Fruit fly (Drosophila melanogaster): Measurements from ENCODE around the gene Jarid2.
A peak's percentile ranks its signal among the peaks of the same experiment; 100 is the strongest.

Gene Jarid2

dm6 chr3L:9491331-9491730 lies 14.5 kb downstream of the Jarid2 start:
- TF ChIP-seq OdsH (GFP tag; optimal IDR thresholded peaks at IDR 0.05): no peak
- TF ChIP-seq GATAd (GFP tag; optimal IDR thresholded peaks at IDR 0.05): no peak
- TF ChIP-seq Hr78 (GFP tag; optimal IDR thresholded peaks at IDR 0.05): no peak
- no peak for TF ChIP-seq Hnf4 (GFP tag; optimal IDR thresholded peaks at IDR 0.05)
- no peak for TF ChIP-seq N (GFP tag; optimal IDR thresholded peaks at IDR 0.05)
- no peak for TF ChIP-seq Hr83 (GFP tag; optimal IDR thresholded peaks at IDR 0.05; ENCODE audit: poor library complexity, severe bottlenecking)
- TF ChIP-seq Abd-B (GFP tag; optimal IDR thresholded peaks at IDR 0.05): no peak
- no peak for TF ChIP-seq brk (GFP tag; optimal IDR thresholded peaks at IDR 0.05)
- TF ChIP-seq Sp1 (GFP tag; optimal IDR thresholded peaks at IDR 0.05): no peak
- no peak for TF ChIP-seq psq (GFP tag; optimal IDR thresholded peaks at IDR 0.05)
- TF ChIP-seq Myc (optimal IDR thresholded peaks at IDR 0.05): no peak
- TF ChIP-seq HLH106 (tag; optimal IDR thresholded peaks at IDR 0.05): no peak
- no peak for TF ChIP-seq Jra (GFP tag; optimal IDR thresholded peaks at IDR 0.05)
- TF ChIP-seq br (GFP tag; optimal IDR thresholded peaks at IDR 0.05): no peak
- TF ChIP-seq rgr (GFP tag; optimal IDR thresholded peaks at IDR 0.05): no peak

- TF ChIP-seq pan (optimal IDR thresholded peaks at IDR 0.05): no peak
- TF ChIP-seq dl (GFP tag; optimal IDR thresholded peaks at IDR 0.05; ENCODE audit: insufficient read depth in 1 of 2, partially characterized antibody in 2 of 2): no peak
- no peak for TF ChIP-seq CG32264 (GFP tag; optimal IDR thresholded peaks at IDR 0.05)
- TF ChIP-seq rgr (GFP tag; optimal IDR thresholded peaks at IDR 0.05): no peak
- TF ChIP-seq Dfd (GFP tag; optimal IDR thresholded peaks at IDR 0.05): no peak
- TF ChIP-seq Jra (GFP tag; optimal IDR thresholded peaks at IDR 0.05): no peak
- TF ChIP-seq dmrt93B (GFP tag; optimal IDR thresholded peaks at IDR 0.05): no peak
- TF ChIP-seq GATAd (GFP tag; optimal IDR thresholded peaks at IDR 0.05): no peak
Measured at dm6 chr3L:9492115-9492514, 15.3 kb downstream of the Jarid2 start, which contains the start of gene CG32037. Gene CG32037 (minus strand): TSS chr3L:9492215.

dm6 chr3L:9497249-9497648 lies 20.4 kb downstream of the Jarid2 start:
- no peak for TF ChIP-seq sv (GFP tag; optimal IDR thresholded peaks at IDR 0.05)
- TF ChIP-seq sage (GFP tag; optimal IDR thresholded peaks at IDR 0.05): no peak
- TF ChIP-seq Hnf4 (GFP tag; optimal IDR thresholded peaks at IDR 0.05): no peak
- TF ChIP-seq rgr (GFP tag; optimal IDR thresholded peaks at IDR 0.05): no peak
- no peak for TF ChIP-seq fru (GFP tag; optimal IDR thresholded peaks at IDR 0.05)
- TF ChIP-seq Vsx2 (GFP tag; optimal IDR thresholded peaks at IDR 0.05; ENCODE audit: partially characterized antibody): no peak
- TF ChIP-seq woc (GFP tag; optimal IDR thresholded peaks at IDR 0.05): no peak
- no peak for TF ChIP-seq lola (GFP tag; optimal IDR thresholded peaks at IDR 0.05)
- no peak for TF ChIP-seq Hr78 (GFP tag; optimal IDR thresholded peaks at IDR 0.05)
- TF ChIP-seq N (GFP tag; optimal IDR thresholded peaks at IDR 0.05): no peak
- no peak for TF ChIP-seq Hr83 (GFP tag; optimal IDR thresholded peaks at IDR 0.05; ENCODE audit: poor library complexity, severe bottlenecking)
- no peak for TF ChIP-seq Jra (GFP tag; optimal IDR thresholded peaks at IDR 0.05)
- no peak for TF ChIP-seq psq (GFP tag; optimal IDR thresholded peaks at IDR 0.05)
- TF ChIP-seq GATAd (GFP tag; optimal IDR thresholded peaks at IDR 0.05): no peak

- TF ChIP-seq foxo (GFP tag; optimal IDR thresholded peaks at IDR 0.05): no peak
- TF ChIP-seq Vsx2 (GFP tag; optimal IDR thresholded peaks at IDR 0.05; ENCODE audit: partially characterized antibody): no peak
- no peak for TF ChIP-seq dsf (GFP tag; optimal IDR thresholded peaks at IDR 0.05; ENCODE audit: borderline replicate concordance)
- TF ChIP-seq Hr78 (GFP tag; optimal IDR thresholded peaks at IDR 0.05): no peak
- TF ChIP-seq h (GFP tag; optimal IDR thresholded peaks at IDR 0.05): no peak
- TF ChIP-seq Jra (GFP tag; optimal IDR thresholded peaks at IDR 0.05): no peak
- no peak for TF ChIP-seq dmrt93B (GFP tag; optimal IDR thresholded peaks at IDR 0.05)
- TF ChIP-seq fru (GFP tag; optimal IDR thresholded peaks at IDR 0.05): no peak
- no peak for TF ChIP-seq dl (GFP tag; optimal IDR thresholded peaks at IDR 0.05; ENCODE audit: insufficient read depth in 1 of 2, partially characterized antibody in 2 of 2)
Measured at dm6 chr3L:9497981-9498619, 21.3 kb downstream of the Jarid2 start.

- TF ChIP-seq Hnf4 (GFP tag; optimal IDR thresholded peaks at IDR 0.05): no peak
- no peak for TF ChIP-seq Rel (GFP tag; optimal IDR thresholded peaks at IDR 0.05)
- TF ChIP-seq Rel (tag; optimal IDR thresholded peaks at IDR 0.05): peak; percentile 80
Measured at dm6 chr3L:9499919-9500807, 23.3 kb downstream of the Jarid2 start.
